Fruit fly (Drosophila melanogaster) whole organism, embryonic: ENCODE measurements around the gene CG12773.

ENCODE experiments used
- Aef1 ChIP-seq: fragments of 200-800 bp; sonication (Bioruptor generic); IDR thresholded peaks from 3 replicates; pipeline ENCODE4 v1.3.6; 2022; ENCODE audit warnings: missing biosample characterization, missing genetic modification characterization
- Antp ChIP-seq: fragments of 200-800 bp; sonication (Bioruptor generic); optimal IDR thresholded peaks from 3 replicates; lab custom pipeline; 2016; ENCODE audit warnings: missing biosample characterization, missing genetic modification characterization
- CG11247 ChIP-seq: fragments of 200-800 bp; sonication (Bioruptor generic); IDR thresholded peaks from 2 replicates; pipeline ENCODE4 v1.3.6; 2022; ENCODE audit warnings: missing biosample characterization, missing genetic modification characterization
- CG11456 ChIP-seq: fragments of 200-800 bp; sonication (Bioruptor generic); IDR thresholded peaks from 3 replicates; pipeline ENCODE4 v1.3.6; 2022; ENCODE audit warnings: missing biosample characterization, missing genetic modification characterization
- CG12659 ChIP-seq: fragments of 200-800 bp; sonication (Bioruptor generic); optimal IDR thresholded peaks from 3 replicates; lab custom pipeline; 2017; ENCODE audit warnings: mild to moderate bottlenecking, missing biosample characterization, missing genetic modification reagents, missing genetic modification characterization
- CG13424 ChIP-seq: fragments of 200-800 bp; sonication (Bioruptor generic); optimal IDR thresholded peaks from 2 replicates; lab custom pipeline; 2019; ENCODE audit warnings: missing biosample characterization, mild to moderate bottlenecking, missing genetic modification characterization, moderate library complexity
- CG15696 ChIP-seq: fragments of 200-800 bp; sonication (Bioruptor generic); optimal IDR thresholded peaks from 2 replicates; lab custom pipeline; 2019; ENCODE audit warnings: missing biosample characterization, mild to moderate bottlenecking, missing genetic modification characterization, moderate library complexity
- CG17361 ChIP-seq: fragments of 200-800 bp; sonication (Bioruptor generic); IDR thresholded peaks from 3 replicates; pipeline ENCODE4 v1.3.6; 2022; ENCODE audit warnings: missing biosample characterization, missing genetic modification characterization
- CG30020 ChIP-seq: fragments of 200-800 bp; optimal IDR thresholded peaks from 2 replicates; lab custom pipeline; 2019; ENCODE audit warnings: missing biosample characterization, mild to moderate bottlenecking, missing genetic modification characterization, moderate library complexity
- CG3407 ChIP-seq: fragments of 200-800 bp; sonication (Bioruptor generic); optimal IDR thresholded peaks from 2 replicates; lab custom pipeline; 2018; ENCODE audit warnings: missing biosample characterization, mild to moderate bottlenecking, missing genetic modification characterization
- CG3847 ChIP-seq: fragments of 200-800 bp; sonication (Bioruptor generic); IDR thresholded peaks from 2 replicates; pipeline ENCODE4 v1.3.6; 2022; ENCODE audit warnings: missing biosample characterization, missing genetic modification characterization
- CG3995 ChIP-seq: fragments of 200-800 bp; sonication (Bioruptor generic); optimal IDR thresholded peaks from 3 replicates; lab custom pipeline; 2016; ENCODE audit warnings: missing biosample characterization, missing genetic modification characterization
- CG4328 ChIP-seq: fragments of 200-800 bp; sonication (Bioruptor generic); optimal IDR thresholded peaks from 3 replicates; lab custom pipeline; 2017; ENCODE audit warnings: missing biosample characterization, missing genetic modification reagents, missing genetic modification characterization
- CG43689 ChIP-seq: fragments of 200-800 bp; sonication (Bioruptor generic); IDR thresholded peaks from 2 replicates; pipeline ENCODE4 v1.3.6; 2022; ENCODE audit warnings: missing biosample characterization, missing genetic modification characterization
- CG4404 ChIP-seq: fragments of 200-800 bp; sonication (Bioruptor generic); IDR thresholded peaks from 2 replicates; pipeline ENCODE4 v1.3.6; 2022; ENCODE audit warnings: missing biosample characterization, missing genetic modification characterization
- CG5180 ChIP-seq: fragments of 200-800 bp; sonication (Bioruptor generic); optimal IDR thresholded peaks from 3 replicates; lab custom pipeline; 2017; ENCODE audit warnings: missing biosample characterization, missing genetic modification characterization, mild to moderate bottlenecking, moderate library complexity, missing genetic modification reagents
- CG7963 ChIP-seq: fragments of 200-800 bp; sonication (Bioruptor generic); IDR thresholded peaks from 3 replicates; pipeline ENCODE4 v1.3.6; 2022; ENCODE audit warnings: missing biosample characterization, missing genetic modification characterization; ENCODE audit not compliant: partially characterized antibody
- CG8359 ChIP-seq: fragments of 200-800 bp; sonication (Bioruptor generic); optimal IDR thresholded peaks from 2 replicates; lab custom pipeline; 2017; ENCODE audit warnings: missing biosample characterization, mild to moderate bottlenecking, missing genetic modification characterization, borderline replicate concordance
- CG9215 ChIP-seq: fragments of 200-800 bp; sonication (Bioruptor generic); IDR thresholded peaks from 2 replicates; pipeline ENCODE4 v1.3.6; 2022; ENCODE audit warnings: missing biosample characterization, missing genetic modification characterization
- CG9437 ChIP-seq: fragments of 200-800 bp; sonication (Bioruptor generic); optimal IDR thresholded peaks from 2 replicates; lab custom pipeline; 2018; ENCODE audit warnings: missing biosample characterization, mild to moderate bottlenecking, missing genetic modification characterization
- CG9727 ChIP-seq: fragments of 200-800 bp; sonication (Bioruptor generic); optimal IDR thresholded peaks from 3 replicates; lab custom pipeline; 2017; ENCODE audit warnings: missing biosample characterization, mild to moderate bottlenecking, missing genetic modification characterization
- CG9817 ChIP-seq: fragments of 200-800 bp; sonication (Bioruptor generic); optimal IDR thresholded peaks from 2 replicates; lab custom pipeline; 2018; ENCODE audit warnings: missing biosample characterization, mild to moderate bottlenecking, missing genetic modification characterization, moderate library complexity
- CHES-1-like ChIP-seq: fragments of 200-800 bp; sonication (Bioruptor generic); optimal IDR thresholded peaks from 2 replicates; lab custom pipeline; 2016; ENCODE audit warnings: missing biosample characterization, missing genetic modification characterization
- Camta ChIP-seq: fragments of 200-800 bp; sonication (Bioruptor generic); optimal IDR thresholded peaks from 2 replicates; lab custom pipeline; 2016; ENCODE audit warnings: missing biosample characterization, missing genetic modification characterization
- Chrac-16 ChIP-seq: fragments of 200-800 bp; sonication (Bioruptor generic); optimal IDR thresholded peaks from 3 replicates; lab custom pipeline; 2016; ENCODE audit warnings: missing biosample characterization, missing genetic modification characterization
- E2f1 ChIP-seq: fragments of 200-800 bp; sonication (Bioruptor generic); IDR thresholded peaks from 2 replicates; pipeline ENCODE4 v1.3.6; 2022; ENCODE audit warnings: missing biosample characterization, missing genetic modification characterization
- Elba2 ChIP-seq: fragments of 200-800 bp; sonication (Bioruptor generic); optimal IDR thresholded peaks from 3 replicates; lab custom pipeline; 2016; ENCODE audit warnings: missing biosample characterization, missing genetic modification characterization
- Hsf ChIP-seq: fragments of 200-800 bp; sonication (Bioruptor generic); optimal IDR thresholded peaks from 3 replicates; lab custom pipeline; 2016; ENCODE audit warnings: missing biosample characterization, missing genetic modification characterization
- Lhr ChIP-seq: fragments of 200-800 bp; sonication (Bioruptor generic); optimal IDR thresholded peaks from 3 replicates; lab custom pipeline; 2017; ENCODE audit warnings: mild to moderate bottlenecking, missing biosample characterization, missing genetic modification reagents, missing genetic modification characterization
- Max ChIP-seq: fragments of 200-800 bp; sonication (Bioruptor generic); optimal IDR thresholded peaks from 2 replicates; lab custom pipeline; 2016; ENCODE audit warnings: missing biosample characterization, mild to moderate bottlenecking, missing genetic modification characterization
- Neu2 ChIP-seq: fragments of 200-800 bp; sonication (Bioruptor generic); optimal IDR thresholded peaks from 3 replicates; lab custom pipeline; 2016; ENCODE audit warnings: missing biosample characterization, missing genetic modification characterization, borderline replicate concordance
- Oli ChIP-seq: fragments of 200-800 bp; sonication (Bioruptor generic); optimal IDR thresholded peaks from 2 replicates; lab custom pipeline; 2018; ENCODE audit warnings: missing biosample characterization, mild to moderate bottlenecking, missing genetic modification characterization, moderate library complexity
- Side ChIP-seq: fragments of 200-800 bp; sonication (Bioruptor generic); optimal IDR thresholded peaks from 2 replicates; lab custom pipeline; 2016; ENCODE audit warnings: missing biosample characterization, missing genetic modification characterization
- Sry-δ ChIP-seq: fragments of 200-800 bp; sonication (Bioruptor generic); optimal IDR thresholded peaks from 2 replicates; lab custom pipeline; 2016; ENCODE audit warnings: missing biosample characterization, missing genetic modification characterization
- Tbp ChIP-seq: fragments of >200 bp; optimal IDR thresholded peaks from 2 replicates; lab custom pipeline; 2018; ENCODE audit warnings: missing biosample characterization, missing genetic modification characterization
- Vsx1 ChIP-seq: fragments of 200-800 bp; sonication (Bioruptor generic); optimal IDR thresholded peaks from 2 replicates; lab custom pipeline; 2017; ENCODE audit warnings: missing biosample characterization, mild to moderate bottlenecking, missing genetic modification characterization, missing genetic modification reagents
- ap ChIP-seq: fragments of 200-800 bp; sonication (Bioruptor generic); IDR thresholded peaks from 2 replicates; pipeline ENCODE4 v1.3.6; 2022; ENCODE audit warnings: missing biosample characterization, missing genetic modification characterization
- bcd ChIP-seq: fragments of 200-800 bp; sonication (Bioruptor generic); optimal IDR thresholded peaks from 2 replicates; lab custom pipeline; 2017; ENCODE audit warnings: missing biosample characterization, mild to moderate bottlenecking, missing genetic modification characterization
- chinmo ChIP-seq: fragments of 200-800 bp; sonication (Bioruptor generic); IDR thresholded peaks from 4 replicates; pipeline ENCODE4 v1.3.6; 2022; ENCODE audit warnings: missing biosample characterization, missing genetic modification characterization; ENCODE audit not compliant: partially characterized antibody
- gsb-n ChIP-seq: fragments of 200-800 bp; sonication (Bioruptor generic); optimal IDR thresholded peaks from 3 replicates; lab custom pipeline; 2018; ENCODE audit warnings: missing biosample characterization, mild to moderate bottlenecking, missing genetic modification characterization
- jing ChIP-seq: fragments of 200-800 bp; sonication (Bioruptor generic); optimal IDR thresholded peaks from 2 replicates; lab custom pipeline; 2018; ENCODE audit warnings: missing biosample characterization, mild to moderate bottlenecking, missing genetic modification characterization
- ken ChIP-seq: fragments of 200-800 bp; sonication (Bioruptor generic); IDR thresholded peaks from 3 replicates; pipeline ENCODE4 v1.3.6; 2022; ENCODE audit warnings: missing biosample characterization, missing genetic modification characterization
- klu ChIP-seq: fragments of 200-800 bp; sonication (Bioruptor generic); IDR thresholded peaks from 2 replicates; pipeline ENCODE4 v1.3.6; 2022; ENCODE audit warnings: missing biosample characterization, missing genetic modification characterization
- mld ChIP-seq: fragments of 200-800 bp; sonication (Bioruptor generic); IDR thresholded peaks from 3 replicates; pipeline ENCODE4 v1.3.6; 2022; ENCODE audit warnings: missing biosample characterization, missing genetic modification characterization; ENCODE audit not compliant: partially characterized antibody
- onecut ChIP-seq: fragments of 200-800 bp; sonication (Bioruptor generic); IDR thresholded peaks from 2 replicates; pipeline ENCODE4 v1.3.6; 2022; ENCODE audit warnings: missing biosample characterization, missing genetic modification characterization
- ranshi ChIP-seq: fragments of 200-800 bp; sonication (Bioruptor generic); IDR thresholded peaks from 2 replicates; pipeline ENCODE4 v1.3.6; 2022; ENCODE audit warnings: missing biosample characterization, missing genetic modification characterization
- sna ChIP-seq: fragments of 200-800 bp; sonication (Bioruptor generic); IDR thresholded peaks from 2 replicates; pipeline ENCODE4 v1.3.6; 2022; ENCODE audit warnings: missing biosample characterization, missing genetic modification characterization; ENCODE audit not compliant: partially characterized antibody
- sr ChIP-seq: fragments of 200-800 bp; sonication (Bioruptor generic); IDR thresholded peaks from 3 replicates; pipeline ENCODE4 v1.3.6; 2022; ENCODE audit warnings: missing biosample characterization, missing genetic modification characterization
- tin ChIP-seq: fragments of 200-800 bp; sonication (Bioruptor generic); optimal IDR thresholded peaks from 3 replicates; lab custom pipeline; 2016; ENCODE audit warnings: missing biosample characterization, missing genetic modification characterization

CG12773 gene

DNA sequence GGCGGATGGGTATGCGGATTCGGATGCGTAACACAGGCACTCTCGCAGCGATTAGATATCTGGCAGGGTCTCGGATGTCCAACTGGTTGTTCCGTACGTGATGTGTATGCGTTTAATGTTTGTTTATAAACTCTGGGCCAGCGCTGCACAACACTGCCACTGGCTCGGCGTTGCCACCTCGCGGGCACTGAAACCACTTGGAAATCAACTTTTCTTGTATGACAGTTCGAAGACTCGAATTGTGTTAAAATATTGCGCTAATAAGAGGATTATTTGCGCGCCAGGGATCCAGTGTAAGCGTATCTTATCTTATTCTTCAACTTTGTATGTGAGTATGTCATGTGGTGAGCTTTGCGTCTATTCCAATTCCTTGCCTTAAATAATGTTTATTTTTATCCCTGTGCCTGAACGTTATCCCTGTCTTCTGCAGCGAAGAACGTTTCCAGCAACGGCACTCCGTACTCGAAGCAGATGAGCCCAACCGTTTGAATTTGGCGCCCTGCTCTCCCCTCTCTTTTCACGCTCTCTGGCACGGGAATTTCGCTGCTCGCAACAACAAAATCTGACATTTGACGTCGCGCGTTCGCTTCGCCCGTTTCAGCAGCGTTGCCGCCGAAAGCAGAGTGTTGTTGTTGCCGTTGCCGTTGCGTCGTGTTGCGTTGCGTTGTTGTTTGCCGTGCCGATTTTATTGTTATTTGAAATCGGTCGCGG, 26.7 kb upstream of the CG12773 start, which contains the start of the genes CG3719 and CG32813 (continued):
- TF ChIP-seq mld (no peak), Camta (GFP tag; lab: Kevin White, UChicago) (peak; percentile 2), CG12659 (GFP tag; lab: Kevin White, UChicago) (peak; percentile 57), CG9215 (GFP tag; lab: Robert Waterston, UW) (peak; percentile 32; the same call in 1 of the 2 replicates), CG8359 (GFP tag; lab: Kevin White, UChicago) (no peak), sna (GFP tag; lab: Robert Waterston, UW) (no peak), ap (GFP tag; lab: Robert Waterston, UW) (no peak), CG11247 (GFP tag; lab: Robert Waterston, UW) (no peak), Lhr (GFP tag; lab: Kevin White, UChicago) (peak; percentile 45), CG4328 (GFP tag; lab: Kevin White, UChicago) (peak; percentile 2), Side (GFP tag; lab: Kevin White, UChicago) (peak; percentile 52), ken (GFP tag; lab: Robert Waterston, UW) (0 out of 3 replicates have a peak, but pooled peaks have one; percentile 60), Chrac-16 (GFP tag; lab: Kevin White, UChicago) (no peak), CG5180 (GFP tag; lab: Kevin White, UChicago) (peak; percentile 89), bcd (GFP tag; lab: Kevin White, UChicago) (peak; percentile 6), CG3407 (GFP tag; lab: Kevin White, UChicago) (no peak), Aef1 (GFP tag; lab: Robert Waterston, UW) (peak; percentile 63), CHES-1-like (GFP tag; lab: Kevin White, UChicago) (peak; percentile 32), CG13424 (tag; lab: Kevin White, UChicago) (peak; percentile 40), E2f1 (GFP tag; lab: Robert Waterston, UW) (0 out of 2 replicates have a peak, but pooled peaks have one; percentile 8), CG3847 (GFP tag; lab: Robert Waterston, UW) (peak; percentile 53), jing (GFP tag; lab: Kevin White, UChicago) (no peak), Sry-δ (GFP tag; lab: Kevin White, UChicago) (peak; percentile 52), tin (GFP tag; lab: Kevin White, UChicago) (peak; percentile 58), onecut (GFP tag; lab: Robert Waterston, UW) (peak; percentile 11; the same call in 1 of the 2 replicates), Tbp (GFP tag; lab: Kevin White, UChicago) (no peak), Elba2 (GFP tag; lab: Kevin White, UChicago) (peak; percentile 77), CG43689 (GFP tag; lab: Robert Waterston, UW) (no peak), CG9437 (GFP tag; lab: Kevin White, UChicago) (peak; percentile 95), CG3995 (peak; percentile 35), klu (GFP tag; lab: Robert Waterston, UW) (no peak), Neu2 (GFP tag; lab: Kevin White, UChicago) (no peak), ranshi (GFP tag; lab: Robert Waterston, UW) (no peak), gsb-n (tag; lab: Kevin White, UChicago) (no peak), sr (GFP tag; lab: Robert Waterston, UW) (no peak), Max (GFP tag; lab: Kevin White, UChicago) (peak; percentile 5), Antp (GFP tag; lab: Kevin White, UChicago) (peak; percentile 36), CG9727 (GFP tag; lab: Kevin White, UChicago) (no peak), CG4404 (GFP tag; lab: Robert Waterston, UW) (no peak), CG11456 (peak; percentile 58; the same call in 1 of the 3 replicates), Oli (peak; percentile 1), chinmo (GFP tag; lab: Robert Waterston, UW) (0 out of 4 replicates have a peak, but pooled peaks have one; percentile 27), Hsf (GFP tag; lab: Kevin White, UChicago) (peak; percentile 44), CG17361 (GFP tag; lab: Robert Waterston, UW) (peak; percentile 30; the same call in 1 of the 3 replicates), Vsx1 (GFP tag; lab: Kevin White, UChicago) (no peak), CG30020 (tag; lab: Kevin White, UChicago) (peak; percentile 14), CG7963 (GFP tag; lab: Robert Waterston, UW) (no peak), CG9817 (tag; lab: Kevin White, UChicago) (peak; percentile 49), CG15696 (tag; lab: Kevin White, UChicago) (peak; percentile 4)
